Fruit fly (Drosophila melanogaster) Kc167 (cell line): ENCODE data around the gene Syx5.

Experiments used
- Myc ChIP-seq: fragments of >200 bp; optimal IDR thresholded peaks from 2 replicates; lab custom pipeline; 2017; ENCODE audit warnings: missing external identifiers
- Sin3A ChIP-seq: fragments of >200 bp; optimal IDR thresholded peaks from 2 replicates; lab custom pipeline; 2018; ENCODE audit warnings: missing external identifiers
- h ChIP-seq: fragments of >200 bp; optimal IDR thresholded peaks from 3 replicates; lab custom pipeline; 2018; ENCODE audit warnings: missing external identifiers
- insv ChIP-seq: fragments of >200 bp; optimal IDR thresholded peaks from 3 replicates; lab custom pipeline; 2018; ENCODE audit warnings: missing external identifiers
- ttk ChIP-seq: sonication (Bioruptor generic); optimal IDR thresholded peaks from 2 replicates; lab custom pipeline; 2017; ENCODE audit warnings: missing external identifiers

dm6 chr2L:16315844-16316243 lies 8.7 kb downstream of the Syx5 start:
- TF ChIP-seq insv (no peak), h (lab: Kevin White, UChicago) (no peak), Myc (lab: Kevin White, UChicago) (no peak), Sin3A (lab: Kevin White, UChicago) (no peak), ttk (lab: Kevin White, UChicago) (no peak)
